ENCODE assay signal across 4 worm cellular contexts in genomic region chrII:76662-77061, ce11.
A peak's percentile ranks its signal among the peaks of the same experiment; 100 is the strongest.
TF ChIP-seq lines count a peak whose summit lies in the region.

No protein-coding gene starts in this region.

TF ChIP-seq in whole organism, L2 larva, 48 proteins besides CTCF, POLR2A, EP300 and RAD21:
- peak; percentile 66 for TF ChIP-seq fos-1 (tag; optimal IDR thresholded peaks at IDR 0.05; lab: Kevin White, UChicago)
- no peak for TF ChIP-seq C34F6.9 (tag; optimal IDR thresholded peaks at IDR 0.05; lab: Kevin White, UChicago)

TF ChIP-seq in whole organism, L3 larva, 47 proteins besides CTCF, POLR2A, EP300 and RAD21:
- TF ChIP-seq lin-15B (tag; optimal IDR thresholded peaks at IDR 0.05; lab: Kevin White, UChicago) (no peak), elt-2 (tag; optimal IDR thresholded peaks at IDR 0.05; lab: Kevin White, UChicago) (peak; percentile 16)
TF ChIP-seq in whole organism, L3 larva: peak in this region for 1.

TF ChIP-seq in whole organism, L4 larva, 104 proteins besides CTCF, POLR2A, EP300 and RAD21:
- TF ChIP-seq lin-38 (GFP tag; IDR thresholded peaks at IDR 0.05; lab: Robert Waterston, UW) (no peak), pqm-1 (tag; optimal IDR thresholded peaks at IDR 0.05; lab: Kevin White, UChicago) (peak; percentile 64), sdz-12 (GFP tag; optimal IDR thresholded peaks at IDR 0.05; lab: Kevin White, UChicago) (no peak), lin-39 (tag; optimal IDR thresholded peaks at IDR 0.05; lab: Kevin White, UChicago) (no peak), dmd-6 (GFP tag; IDR thresholded peaks at IDR 0.05; lab: Robert Waterston, UW) (peak; percentile 66), daf-12 (tag; optimal IDR thresholded peaks at IDR 0.05; lab: Kevin White, UChicago) (no peak), set-16 (GFP tag; IDR thresholded peaks at IDR 0.05; lab: Robert Waterston, UW) (no peak), T20F7.1 (GFP tag; optimal IDR thresholded peaks at IDR 0.05; lab: Kevin White, UChicago) (no peak), hlh-30 (tag; optimal IDR thresholded peaks at IDR 0.05; lab: Kevin White, UChicago; ENCODE audit: insufficient read depth) (peak; percentile 23), dve-1 (tag; optimal IDR thresholded peaks at IDR 0.05; lab: Kevin White, UChicago; ENCODE audit: insufficient read depth) (peak; percentile 32), hmg-1.1 (GFP tag; IDR thresholded peaks at IDR 0.05; lab: Robert Waterston, UW) (no peak)

TF ChIP-seq in whole organism, young adult, 124 proteins besides CTCF, POLR2A, EP300 and RAD21:
- TF ChIP-seq nhr-80 (tag; optimal IDR thresholded peaks at IDR 0.05; lab: Kevin White, UChicago), result peak; percentile 82
- TF ChIP-seq madf-3 (GFP tag; IDR thresholded peaks at IDR 0.05; lab: Robert Waterston, UW), result no peak
- TF ChIP-seq dox-1 (GFP tag; IDR thresholded peaks at IDR 0.05; lab: Robert Waterston, UW), result 0 out of 2 replicates have a peak, but pooled peaks have one; percentile 22
